Worm (Caenorhabditis elegans): ENCODE measurements around the gene gpcp-2.

- TF ChIP-seq unc-130 (GFP tag; optimal IDR thresholded peaks at IDR 0.05) = no peak
- TF ChIP-seq attf-5 (GFP tag; optimal IDR thresholded peaks at IDR 0.05) = no peak
Observed at ce11 chrII:8065985-8066384, 7.2 kb downstream of the gpcp-2 start, which contains the start of gene pdha-1.
